Worm (Caenorhabditis elegans): ENCODE measurements around the gene math-28.

DNA sequence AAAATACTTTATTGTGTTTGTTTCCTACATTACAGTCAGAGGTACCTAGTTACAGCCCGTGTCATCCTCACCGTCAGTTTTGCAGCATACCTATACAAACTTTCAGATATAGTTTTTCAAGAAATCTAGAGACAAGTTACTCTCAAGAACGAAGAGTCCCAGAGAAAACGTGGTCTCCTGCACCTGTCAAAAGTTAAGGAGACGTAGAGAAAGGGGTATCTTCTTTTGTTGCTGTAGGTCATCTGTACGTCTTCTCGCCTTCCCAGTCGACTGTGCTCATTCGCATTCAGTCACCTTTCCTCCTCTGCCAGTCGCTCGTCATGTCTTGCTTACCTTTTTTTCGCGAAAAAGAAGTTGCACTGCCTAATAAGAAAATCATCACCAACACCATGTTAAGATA is 1.6 kb upstream of the math-28 start, which contains the start of gene F36H5.4:
- TF ChIP-seq pha-4 (tag; optimal IDR thresholded peaks at IDR 0.05) (no peak), tbx-8 (GFP tag; optimal IDR thresholded peaks at IDR 0.05) (no peak)
